Worm (Caenorhabditis elegans) whole organism, L4 larva: Measurements from ENCODE around the gene F33G12.3.
A peak's percentile ranks its signal among the peaks of the same experiment; 100 is the strongest.

Experiments
- F49E8.2 ChIP-seq: sonication (generic microtip); optimal IDR thresholded peaks from 2 replicates; lab custom pipeline; 2016; ENCODE audit warnings: missing compliant biosample characterization, mild to moderate bottlenecking, missing genetic modification characterization, borderline replicate concordance
- T26A8.4 ChIP-seq: fragments of 200-800 bp; sonication (Bioruptor generic); IDR thresholded peaks from 2 replicates; pipeline ENCODE4 v1.3.6; 2022; ENCODE audit warnings: missing genetic modification characterization, missing compliant biosample characterization
- ZK337.2 ChIP-seq: fragments of 200-800 bp; sonication (Bioruptor generic); IDR thresholded peaks from 2 replicates; pipeline ENCODE4 v1.3.6; 2022; ENCODE audit warnings: missing genetic modification reagents, missing genetic modification characterization, missing compliant biosample characterization
- aha-1 ChIP-seq: fragments of 150-350 bp; peaks from one replicate; lab custom pipeline; 2014; ENCODE audit warnings: missing biosample characterization, missing genetic modification characterization
- aly-2 ChIP-seq: sonication (generic microtip); optimal IDR thresholded peaks from 2 replicates; lab custom pipeline; 2018; ENCODE audit warnings: missing biosample characterization, missing genetic modification characterization
- ama-1 ChIP-seq: fragments of 150-350 bp; optimal IDR thresholded peaks from 2 replicates; lab custom pipeline; 2014; ENCODE audit warnings: inconsistent platforms, mixed read lengths
- ceh-82 ChIP-seq: sonication (generic microtip); optimal IDR thresholded peaks from 2 replicates; lab custom pipeline; 2017; ENCODE audit warnings: missing biosample characterization, missing genetic modification characterization
- ces-1 ChIP-seq: fragments of 150-350 bp; sonication (generic microtip); optimal IDR thresholded peaks from 4 replicates; lab custom pipeline; 2014; ENCODE audit warnings: missing biosample characterization, missing genetic modification reagents, missing genetic modification characterization
- daf-16 ChIP-seq, 3 experiments: sonication (generic microtip); optimal IDR thresholded peaks; 2 replicates each; lab custom pipeline; 2016 to 2017; ENCODE audit warnings: missing genetic modification characterization in 3 of 3, missing genetic modification reagents in 3 of 3, mild to moderate bottlenecking in 2 of 3, missing compliant biosample characterization in 2 of 3, missing biosample characterization in 1 of 3, moderate library complexity in 1 of 3
- dmd-6 ChIP-seq: fragments of 200-800 bp; sonication (Bioruptor generic); IDR thresholded peaks from 2 replicates; pipeline ENCODE4 v1.3.6; 2022; ENCODE audit warnings: missing genetic modification reagents, missing genetic modification characterization, missing compliant biosample characterization
- dve-1 ChIP-seq: sonication (generic microtip); optimal IDR thresholded peaks from 2 replicates; lab custom pipeline; 2017; ENCODE audit warnings: antibody characterized with exemption, mild to moderate bottlenecking, missing genetic modification characterization, missing compliant biosample characterization; ENCODE audit not compliant: insufficient read depth
- fkh-10 ChIP-seq: fragments of 150-350 bp; optimal IDR thresholded peaks from 2 replicates; lab custom pipeline; 2014; ENCODE audit warnings: missing biosample characterization, missing genetic modification reagents, missing genetic modification characterization
- fos-1 ChIP-seq: fragments of 150-350 bp; optimal IDR thresholded peaks from 2 replicates; lab custom pipeline; 2014; ENCODE audit warnings: missing biosample characterization, missing genetic modification characterization
- hlh-11 ChIP-seq: fragments of 200-800 bp; sonication (Bioruptor generic); optimal IDR thresholded peaks from 2 replicates; lab custom pipeline; 2018; ENCODE audit warnings: mild to moderate bottlenecking, missing genetic modification characterization, missing compliant biosample characterization
- hlh-30 ChIP-seq: sonication (generic microtip); optimal IDR thresholded peaks from 2 replicates; lab custom pipeline; 2017; ENCODE audit warnings: antibody characterized with exemption, mild to moderate bottlenecking, missing genetic modification characterization, missing compliant biosample characterization; ENCODE audit not compliant: insufficient read depth
- lin-13 ChIP-seq: fragments of 150-350 bp; optimal IDR thresholded peaks from 2 replicates; lab custom pipeline; 2014; ENCODE audit warnings: missing biosample characterization, missing genetic modification reagents, missing genetic modification characterization
- lin-15B ChIP-seq: fragments of 150-350 bp; sonication (generic microtip); optimal IDR thresholded peaks from 3 replicates; lab custom pipeline; 2014; ENCODE audit warnings: missing biosample characterization, missing genetic modification characterization
- lin-38 ChIP-seq: fragments of 200-800 bp; sonication (Bioruptor generic); IDR thresholded peaks from 2 replicates; pipeline ENCODE4 v1.3.6; 2022; ENCODE audit warnings: missing genetic modification reagents, missing genetic modification characterization, missing compliant biosample characterization
- lsy-2 ChIP-seq, 2 experiments: fragments of 150-350 bp in 1 of 2; sonication (generic microtip) in 1 of 2; optimal IDR thresholded peaks; 2 replicates each; lab custom pipeline; 2014 to 2017; ENCODE audit warnings: missing biosample characterization in 2 of 2, missing genetic modification characterization in 2 of 2
- madf-5 ChIP-seq, 2 experiments: fragments of 200-800 bp; sonication (Bioruptor generic); IDR thresholded peaks; 2 replicates each; pipeline ENCODE4 v1.3.6; 2022; ENCODE audit warnings: missing compliant biosample characterization in 2 of 2, missing genetic modification characterization in 2 of 2
- mdl-1 ChIP-seq, 2 experiments: fragments of 150-350 bp in 1 of 2; sonication (generic microtip) in 1 of 2; optimal IDR thresholded peaks; 2 replicates each; lab custom pipeline; 2014 to 2017; ENCODE audit warnings: missing biosample characterization in 2 of 2, missing genetic modification characterization in 2 of 2
- mes-2 ChIP-seq: sonication (generic microtip); optimal IDR thresholded peaks from 2 replicates; lab custom pipeline; 2016; ENCODE audit warnings: missing genotype, mild to moderate bottlenecking, missing genetic modification characterization, missing compliant biosample characterization; ENCODE audit not compliant: poor library complexity, severe bottlenecking
- mxl-3 ChIP-seq: fragments of 200-800 bp; sonication (Bioruptor generic); optimal IDR thresholded peaks from 2 replicates; lab custom pipeline; 2018; ENCODE audit warnings: mild to moderate bottlenecking, missing genetic modification characterization, missing compliant biosample characterization
- nhr-25 ChIP-seq: sonication (generic microtip); optimal IDR thresholded peaks from 2 replicates; lab custom pipeline; 2017; ENCODE audit warnings: missing genetic modification characterization, mild to moderate bottlenecking, missing compliant biosample characterization, antibody characterized with exemption, moderate library complexity, borderline replicate concordance; ENCODE audit not compliant: insufficient read depth
- nhr-28 ChIP-seq: fragments of 150-350 bp; optimal IDR thresholded peaks from 2 replicates; lab custom pipeline; 2014; ENCODE audit warnings: missing biosample characterization, missing genetic modification characterization
- nhr-42 ChIP-seq: fragments of 200-800 bp; sonication (Bioruptor generic); IDR thresholded peaks from 2 replicates; pipeline ENCODE4 v1.3.6; 2022; ENCODE audit warnings: missing genetic modification characterization, missing compliant biosample characterization
- nhr-6 ChIP-seq: fragments of 150-350 bp; optimal IDR thresholded peaks from 2 replicates; lab custom pipeline; 2014; ENCODE audit warnings: missing biosample characterization, missing genetic modification characterization
- pha-4 ChIP-seq, 2 experiments: fragments of 150-350 bp in 1 of 2; fragments of 200-800 bp in 1 of 2; sonication (Bioruptor generic) in 1 of 2; IDR thresholded peaks in 1 of 2; optimal IDR thresholded peaks in 1 of 2; 2 replicates each; pipeline versions ENCODE4 v1.3.6 to Lab custom; 2014 to 2022; ENCODE audit warnings: missing genetic modification characterization in 2 of 2, missing genetic modification reagents in 2 of 2, missing biosample characterization in 1 of 2, missing compliant biosample characterization in 1 of 2
- snpc-4 ChIP-seq: fragments of 150-350 bp; optimal IDR thresholded peaks from 2 replicates; lab custom pipeline; 2014; ENCODE audit warnings: missing biosample characterization, missing genetic modification characterization
- unc-62 ChIP-seq, 3 experiments: fragments of 150-350 bp in 1 of 3; sonication (generic microtip); optimal IDR thresholded peaks in 2 of 3; peaks in 1 of 3; 1 replicate in 1 of 3; 2 replicates in 2 of 3; lab custom pipeline; 2014 to 2017; ENCODE audit warnings: missing biosample characterization in 3 of 3, missing genetic modification characterization in 3 of 3, missing genetic modification reagents in 3 of 3, missing genotype in 1 of 3

Gene F33G12.3

ce11 chrII:5047279-5047678 is 13.4 kb upstream of the F33G12.3 start:
- TF ChIP-seq hlh-30 (tag; lab: Kevin White, UChicago) = peak; percentile 65
- TF ChIP-seq nhr-28 (tag; lab: Kevin White, UChicago) = peak; percentile 54
- TF ChIP-seq lin-15B = no peak
- peak; percentile 64 for TF ChIP-seq hlh-11 (tag; lab: Kevin White, UChicago)
- TF ChIP-seq lsy-2 (tag; optimal IDR thresholded peaks at IDR 0.05; lab: Kevin White, UChicago) = peak in 1 of 2 experiments; percentile 40
- TF ChIP-seq dmd-6 = peak; percentile 14; the same call in 1 of the 2 replicates
- TF ChIP-seq nhr-25 = peak; percentile 33
- TF ChIP-seq mxl-3 = peak; percentile 90
- peak; percentile 34 to 63 for TF ChIP-seq mdl-1 (tag; optimal IDR thresholded peaks at IDR 0.05; lab: Kevin White, UChicago)
- no peak for TF ChIP-seq fos-1
- TF ChIP-seq ama-1 = no peak
- peak; percentile 70 for TF ChIP-seq aha-1 (tag; lab: Kevin White, UChicago)
- peak; percentile 4 for TF ChIP-seq mes-2 (tag; lab: Kevin White, UChicago)
- peak; percentile 74 for TF ChIP-seq nhr-6
- peak; percentile 2 for TF ChIP-seq dve-1 (tag; lab: Kevin White, UChicago)

ce11 chrII:5046209-5047200 is 12.7 kb upstream of the F33G12.3 start:
- TF ChIP-seq ces-1 (GFP tag; lab: Kevin White, UChicago) (peak; percentile 57), lsy-2 (tag; optimal IDR thresholded peaks at IDR 0.05; lab: Kevin White, UChicago) (peak in 1 of 2 experiments; percentile 22), hlh-30 (tag; lab: Kevin White, UChicago) (peak; percentile 51), fkh-10 (GFP tag; lab: Kevin White, UChicago) (peak; percentile 77), aly-2 (no peak), mdl-1 (tag; optimal IDR thresholded peaks at IDR 0.05; lab: Kevin White, UChicago) (peak in 1 of 2 experiments; percentile 18), unc-62 (GFP tag; optimal IDR thresholded peaks at IDR 0.05 in 1 of 2; lab: Kevin White, UChicago) (peak in 1 of 2 experiments; percentile 81), unc-62 (tag; optimal IDR thresholded peaks at IDR 0.05; lab: Kevin White, UChicago) (no peak), F49E8.2 (tag; lab: Kevin White, UChicago) (no peak)
- TF ChIP-seq, all 104 proteins: peak for 6

DNA sequence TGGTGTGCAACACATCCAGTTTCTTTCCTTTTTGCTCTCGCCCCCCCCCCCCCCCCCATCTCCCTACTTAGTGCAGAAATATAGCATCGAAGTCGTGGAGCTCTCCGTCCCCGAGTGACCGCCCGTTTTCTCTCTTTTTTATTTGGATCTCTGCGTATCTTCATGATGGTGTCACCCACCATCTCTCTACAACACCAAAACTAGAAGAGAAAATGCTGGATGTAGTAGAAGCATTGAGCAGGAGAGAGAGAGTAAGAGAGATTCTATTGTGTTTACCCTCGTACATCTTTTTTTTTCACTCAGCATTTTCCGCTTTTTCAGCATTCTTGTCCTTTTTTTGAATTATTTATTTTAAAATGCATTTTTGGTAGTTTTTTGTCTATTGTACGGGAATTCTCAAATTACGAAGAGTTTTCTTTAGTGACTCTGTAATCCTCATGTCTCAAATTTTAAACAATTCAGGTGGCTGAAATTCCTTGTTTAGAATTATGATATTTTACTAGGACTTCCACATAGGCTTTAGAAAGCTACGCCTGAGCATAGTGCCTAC is 8.6 kb upstream of the F33G12.3 start:
- TF ChIP-seq fkh-10 (GFP tag; lab: Kevin White, UChicago) (peak; percentile 9), unc-62 (GFP tag; optimal IDR thresholded peaks at IDR 0.05 in 1 of 2; lab: Kevin White, UChicago) (peak in 1 of 2 experiments; percentile 85), unc-62 (tag; optimal IDR thresholded peaks at IDR 0.05; lab: Kevin White, UChicago) (no peak), lsy-2 (tag; optimal IDR thresholded peaks at IDR 0.05; lab: Kevin White, UChicago) (peak in 1 of 2 experiments; percentile 38), ZK337.2 (GFP tag; lab: Robert Waterston, UW) (no peak), F49E8.2 (tag; lab: Kevin White, UChicago) (no peak)

DNA sequence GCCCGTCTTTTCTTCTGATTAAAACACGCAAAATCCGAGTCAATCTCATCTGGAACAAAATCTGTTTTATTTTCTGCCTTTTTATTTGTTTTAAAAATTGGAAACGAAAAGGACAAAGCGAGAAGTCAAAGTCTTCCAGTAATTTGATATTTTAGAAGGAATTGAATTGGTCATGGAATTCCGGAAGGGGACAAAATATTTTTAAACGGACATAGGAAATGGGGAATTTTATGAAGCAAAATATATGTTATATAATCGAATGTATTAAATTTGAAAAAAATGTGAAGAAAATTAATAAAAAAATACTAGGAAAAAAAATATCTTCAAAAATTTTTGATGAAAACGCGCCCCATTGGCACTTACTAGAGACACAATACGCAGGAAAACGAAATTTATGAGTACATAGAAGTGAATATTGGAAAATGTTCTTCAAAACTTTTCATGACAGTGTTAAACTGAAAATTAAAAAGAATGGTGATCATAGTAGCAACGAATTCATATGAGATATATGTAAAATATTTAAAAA is 6.9 kb upstream of the F33G12.3 start, which contains the start of gene F33G12.7:
Gene F33G12.7, minus strand, starts transcription at position 51 of the 526 bp plus-strand sequence.
- TF ChIP-seq lin-13 (GFP tag; lab: Kevin White, UChicago) (no peak), lsy-2 (tag; optimal IDR thresholded peaks at IDR 0.05; lab: Kevin White, UChicago) (peak in 1 of 2 experiments; percentile 33), nhr-42 (GFP tag; lab: Robert Waterston, UW) (no peak), ceh-82 (tag; lab: Kevin White, UChicago) (no peak), nhr-6 (no peak), daf-16 (GFP tag; optimal IDR thresholded peaks at IDR 0.05; lab: Kevin White, UChicago) (no peak), daf-16 (tag; optimal IDR thresholded peaks at IDR 0.05; lab: Kevin White, UChicago) (no peak), madf-5 (GFP tag; IDR thresholded peaks at IDR 0.05; lab: Robert Waterston, UW) (no peak), lin-38 (GFP tag; lab: Robert Waterston, UW) (peak; percentile 31; the same call in 1 of the 2 replicates), mes-2 (tag; lab: Kevin White, UChicago) (no peak), pha-4 (GFP tag; IDR thresholded peaks at IDR 0.05; lab: Robert Waterston, UW) (no peak), pha-4 (tag; optimal IDR thresholded peaks at IDR 0.05; lab: Kevin White, UChicago) (no peak), snpc-4 (tag; lab: Kevin White, UChicago) (no peak), T26A8.4 (no peak), F49E8.2 (tag; lab: Kevin White, UChicago) (no peak)
- TF ChIP-seq, all 104 proteins: peak for 2
